Fruit fly (Drosophila melanogaster) whole organism, embryonic: ENCODE measurements around the gene CG15890.
A peak's percentile ranks its signal among the peaks of the same experiment; 100 is the strongest.

Experiments
- Adf1 ChIP-seq: fragments of 200-800 bp; sonication (Bioruptor generic); IDR thresholded peaks from 2 replicates; pipeline ENCODE4 v1.3.6; 2022; ENCODE audit warnings: missing biosample characterization, missing genetic modification characterization
- Awh ChIP-seq: fragments of 200-800 bp; sonication (Bioruptor generic); IDR thresholded peaks from 2 replicates; pipeline ENCODE4, ENCODE4 v1.3.6; 2022; ENCODE audit warnings: missing biosample characterization, missing genetic modification characterization
- Bgb ChIP-seq: fragments of 200-800 bp; sonication (Bioruptor generic); IDR thresholded peaks from 2 replicates; pipeline ENCODE4 v1.3.6; 2022; ENCODE audit warnings: missing biosample characterization, missing genetic modification characterization; ENCODE audit not compliant: partially characterized antibody
- CG10366 ChIP-seq: fragments of 200-800 bp; sonication (Bioruptor generic); IDR thresholded peaks from 2 replicates; pipeline ENCODE4 v1.3.6; 2022; ENCODE audit warnings: missing biosample characterization, missing genetic modification characterization
- CG10543 ChIP-seq: fragments of 200-800 bp; sonication (Bioruptor generic); optimal IDR thresholded peaks from 3 replicates; lab custom pipeline; 2017; ENCODE audit warnings: missing biosample characterization, mild to moderate bottlenecking, missing genetic modification characterization, moderate library complexity
- CG11504 ChIP-seq: fragments of 200-800 bp; sonication (Bioruptor generic); optimal IDR thresholded peaks from 3 replicates; lab custom pipeline; 2019; ENCODE audit warnings: missing biosample characterization, mild to moderate bottlenecking, missing genetic modification characterization, moderate library complexity
- CG1832 ChIP-seq: fragments of 200-800 bp; sonication (Bioruptor generic); optimal IDR thresholded peaks from 2 replicates; lab custom pipeline; 2017; ENCODE audit warnings: missing biosample characterization, mild to moderate bottlenecking, missing genetic modification characterization, inconsistent platforms
- CG18764 ChIP-seq: fragments of 200-800 bp; sonication (Bioruptor generic); optimal IDR thresholded peaks from 3 replicates; lab custom pipeline; 2016; ENCODE audit warnings: missing biosample characterization, missing genetic modification characterization
- CG2199 ChIP-seq: fragments of 200-800 bp; sonication (Bioruptor generic); IDR thresholded peaks from 3 replicates; pipeline ENCODE4 v1.3.6; 2022; ENCODE audit warnings: missing biosample characterization, missing genetic modification characterization
- CG31224 ChIP-seq: fragments of 200-800 bp; sonication (Bioruptor generic); IDR thresholded peaks from 2 replicates; pipeline ENCODE4 v1.3.6; 2022; ENCODE audit warnings: missing biosample characterization, missing genetic modification characterization
- CG32772 ChIP-seq: fragments of 200-800 bp; sonication (Bioruptor generic); IDR thresholded peaks from 2 replicates; pipeline ENCODE4 v1.3.6; 2022; ENCODE audit warnings: missing biosample characterization, missing genetic modification characterization
- CG33557 ChIP-seq: fragments of 200-800 bp; sonication (Bioruptor generic); optimal IDR thresholded peaks from 2 replicates; lab custom pipeline; 2019; ENCODE audit warnings: missing biosample characterization, mild to moderate bottlenecking, missing genetic modification characterization, moderate library complexity
- CG42726 ChIP-seq: fragments of 200-800 bp; sonication (Bioruptor generic); IDR thresholded peaks from 2 replicates; pipeline ENCODE4 v1.3.6; 2022; ENCODE audit warnings: missing biosample characterization, missing genetic modification characterization; ENCODE audit not compliant: partially characterized antibody
- CG8359 ChIP-seq: fragments of 200-800 bp; sonication (Bioruptor generic); optimal IDR thresholded peaks from 2 replicates; lab custom pipeline; 2017; ENCODE audit warnings: missing biosample characterization, mild to moderate bottlenecking, missing genetic modification characterization, borderline replicate concordance
- Dfd ChIP-seq, 2 experiments: fragments of >200 bp; optimal IDR thresholded peaks; 2 replicates each; lab custom pipeline; 2017; ENCODE audit warnings: missing biosample characterization in 2 of 2, missing genetic modification characterization in 2 of 2
- Doc2 ChIP-seq: fragments of 200-800 bp; sonication (Bioruptor generic); IDR thresholded peaks from 2 replicates; pipeline ENCODE4 v1.3.6; 2022; ENCODE audit warnings: missing biosample characterization, missing genetic modification characterization
- Drgx ChIP-seq: fragments of 200-800 bp; sonication (Bioruptor generic); IDR thresholded peaks from 2 replicates; pipeline ENCODE4 v1.3.6; 2022; ENCODE audit warnings: missing biosample characterization, missing genetic modification characterization
- H15 ChIP-seq: fragments of 200-800 bp; sonication (Bioruptor generic); IDR thresholded peaks from 3 replicates; pipeline ENCODE4 v1.3.6; 2022; ENCODE audit warnings: missing biosample characterization, missing genetic modification characterization
- HLH4C ChIP-seq: fragments of 200-800 bp; sonication (Bioruptor generic); IDR thresholded peaks from 3 replicates; pipeline ENCODE4 v1.3.6; 2022; ENCODE audit warnings: missing biosample characterization, missing genetic modification characterization; ENCODE audit not compliant: partially characterized antibody
- HLHmδ ChIP-seq: fragments of 200-800 bp; sonication (Bioruptor generic); optimal IDR thresholded peaks from 2 replicates; lab custom pipeline; 2018; ENCODE audit warnings: missing biosample characterization, mild to moderate bottlenecking, missing genetic modification characterization, moderate library complexity
- Jarid2 ChIP-seq: fragments of 200-800 bp; sonication (Bioruptor generic); optimal IDR thresholded peaks from 3 replicates; lab custom pipeline; 2017; ENCODE audit warnings: mild to moderate bottlenecking, missing biosample characterization, missing genetic modification reagents, missing genetic modification characterization
- NK7.1 ChIP-seq: fragments of 200-800 bp; sonication (Bioruptor generic); optimal IDR thresholded peaks from 3 replicates; lab custom pipeline; 2016; ENCODE audit warnings: missing biosample characterization, missing genetic modification characterization
- Nf-YC ChIP-seq: fragments of 200-800 bp; optimal IDR thresholded peaks from 3 replicates; lab custom pipeline; 2019; ENCODE audit warnings: missing biosample characterization, mild to moderate bottlenecking, missing genetic modification characterization, moderate library complexity
- Opbp ChIP-seq: fragments of 200-800 bp; sonication (Bioruptor generic); IDR thresholded peaks from 3 replicates; pipeline ENCODE4 v1.3.6; 2022; ENCODE audit warnings: missing biosample characterization, missing genetic modification characterization; ENCODE audit not compliant: partially characterized antibody
- Scr ChIP-seq: fragments of 200-800 bp; sonication (Bioruptor generic); IDR thresholded peaks from 2 replicates; pipeline ENCODE4 v1.3.6; 2022; ENCODE audit warnings: missing biosample characterization, missing genetic modification characterization; ENCODE audit not compliant: partially characterized antibody
- Side ChIP-seq: fragments of 200-800 bp; sonication (Bioruptor generic); optimal IDR thresholded peaks from 2 replicates; lab custom pipeline; 2016; ENCODE audit warnings: missing biosample characterization, missing genetic modification characterization
- Trl ChIP-seq, 3 experiments: fragments of >200 bp in 2 of 3; fragments of 200-800 bp in 1 of 3; sonication (Bioruptor generic) in 1 of 3; optimal IDR thresholded peaks; 2 replicates in 1 of 3; 3 replicates in 2 of 3; lab custom pipeline; 2016 to 2017; ENCODE audit warnings: missing biosample characterization in 1 of 3, missing genetic modification characterization in 1 of 3
- chm ChIP-seq: fragments of 200-800 bp; sonication (Bioruptor generic); IDR thresholded peaks from 2 replicates; pipeline ENCODE4 v1.3.6; 2022; ENCODE audit warnings: missing biosample characterization, missing genetic modification characterization
- ci ChIP-seq: fragments of 200-800 bp; sonication (Bioruptor generic); IDR thresholded peaks from 3 replicates; pipeline ENCODE4 v1.3.6; 2022; ENCODE audit warnings: missing biosample characterization, missing genetic modification characterization
- corto ChIP-seq: fragments of 200-800 bp; sonication (Bioruptor generic); optimal IDR thresholded peaks from 2 replicates; lab custom pipeline; 2016; ENCODE audit warnings: missing biosample characterization, mild to moderate bottlenecking, missing genetic modification characterization, moderate library complexity
- gem ChIP-seq: fragments of 200-800 bp; sonication (Bioruptor generic); optimal IDR thresholded peaks from 2 replicates; lab custom pipeline; 2019; ENCODE audit warnings: missing biosample characterization, mild to moderate bottlenecking, missing genetic modification characterization, moderate library complexity
- jing ChIP-seq: fragments of 200-800 bp; sonication (Bioruptor generic); optimal IDR thresholded peaks from 2 replicates; lab custom pipeline; 2018; ENCODE audit warnings: missing biosample characterization, mild to moderate bottlenecking, missing genetic modification characterization
- lbe ChIP-seq: fragments of 200-800 bp; sonication (Bioruptor generic); optimal IDR thresholded peaks from 2 replicates; lab custom pipeline; 2016; ENCODE audit warnings: missing biosample characterization, mild to moderate bottlenecking, missing genetic modification characterization
- oc ChIP-seq: fragments of 200-800 bp; sonication (Bioruptor generic); optimal IDR thresholded peaks from 2 replicates; lab custom pipeline; 2018; ENCODE audit warnings: missing biosample characterization, mild to moderate bottlenecking, missing genetic modification characterization, moderate library complexity
- pan ChIP-seq, 4 experiments: fragments of >200 bp in 3 of 4; fragments of 200-800 bp in 1 of 4; sonication (Bioruptor generic) in 1 of 4; optimal IDR thresholded peaks in 3 of 4; IDR thresholded peaks in 1 of 4; 2 replicates each; pipeline versions ENCODE4 v1.3.6 to Lab custom; 2017 to 2022; ENCODE audit warnings: missing biosample characterization in 2 of 4, missing genetic modification characterization in 2 of 4, mixed read lengths in 1 of 4
- pfk ChIP-seq: fragments of 200-800 bp; sonication (Bioruptor generic); optimal IDR thresholded peaks from 2 replicates; lab custom pipeline; 2018; ENCODE audit warnings: missing biosample characterization, mild to moderate bottlenecking, missing genetic modification characterization, moderate library complexity
- pum ChIP-seq: fragments of 200-800 bp; sonication (Bioruptor generic); optimal IDR thresholded peaks from 2 replicates; lab custom pipeline; 2016; ENCODE audit warnings: missing biosample characterization, missing genetic modification characterization
- sens ChIP-seq: fragments of 200-800 bp; sonication (Bioruptor generic); peaks from one replicate; lab custom pipeline; 2016; ENCODE audit warnings: missing biosample characterization, missing genetic modification characterization
- sna ChIP-seq: fragments of 200-800 bp; sonication (Bioruptor generic); IDR thresholded peaks from 2 replicates; pipeline ENCODE4 v1.3.6; 2022; ENCODE audit warnings: missing biosample characterization, missing genetic modification characterization; ENCODE audit not compliant: partially characterized antibody
- sqz ChIP-seq: fragments of 200-800 bp; sonication (Bioruptor generic); optimal IDR thresholded peaks from 3 replicates; lab custom pipeline; 2018; ENCODE audit warnings: missing biosample characterization, mild to moderate bottlenecking, missing genetic modification characterization
- unc-4 ChIP-seq: fragments of 200-800 bp; sonication (Bioruptor generic); IDR thresholded peaks from 2 replicates; pipeline ENCODE4 v1.3.6; 2022; ENCODE audit warnings: missing biosample characterization, missing genetic modification characterization; ENCODE audit not compliant: partially characterized antibody

The CG15890 gene

DNA sequence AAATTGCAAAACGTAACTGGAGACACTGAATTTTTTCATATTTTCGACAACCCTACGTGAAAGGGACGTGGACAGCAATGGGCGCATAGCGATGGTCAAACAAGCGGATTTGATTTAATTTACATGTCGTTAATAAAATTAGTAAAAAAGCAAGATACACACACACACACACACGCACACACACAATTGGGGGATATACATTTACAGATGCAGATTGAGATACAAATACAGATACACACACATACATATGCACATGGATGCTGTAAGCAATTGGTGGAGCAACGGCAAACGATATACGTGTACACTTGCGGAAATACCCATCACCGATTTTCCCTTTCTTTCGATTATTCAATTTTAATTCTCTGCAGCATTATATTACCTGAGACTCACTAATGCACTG lies 563 bp downstream of the CG15890 start (continued):
- 0 out of 2 replicates have a peak, but pooled peaks have one; percentile 18 for TF ChIP-seq Awh (GFP tag; lab: Robert Waterston, UW)
- TF ChIP-seq Dfd (GFP tag; optimal IDR thresholded peaks at IDR 0.05; lab: Kevin White, UChicago): no peak
- TF ChIP-seq, all 482 proteins: peak for 4

DNA sequence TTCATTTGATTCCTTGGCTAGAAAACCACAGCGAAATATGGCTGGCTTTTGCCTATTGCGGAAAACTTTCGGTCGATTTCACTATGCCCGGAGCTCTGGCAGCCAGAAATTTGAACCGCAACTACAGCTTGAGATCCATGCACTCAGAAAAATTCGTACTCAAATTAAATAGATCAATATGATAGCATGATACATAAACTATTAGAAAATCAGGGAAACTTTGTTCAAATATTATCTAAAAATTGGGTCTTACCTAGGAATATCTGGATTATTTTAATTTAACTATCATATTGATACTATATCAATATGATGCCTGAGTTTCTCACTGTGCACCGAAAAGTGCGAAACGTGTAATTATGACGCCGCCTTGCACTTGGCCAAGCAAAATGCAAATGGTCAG lies 14.4 kb downstream of the CG15890 start:
- TF ChIP-seq sens (GFP tag; lab: Kevin White, UChicago) (peak; percentile 49), Drgx (no peak)

DNA sequence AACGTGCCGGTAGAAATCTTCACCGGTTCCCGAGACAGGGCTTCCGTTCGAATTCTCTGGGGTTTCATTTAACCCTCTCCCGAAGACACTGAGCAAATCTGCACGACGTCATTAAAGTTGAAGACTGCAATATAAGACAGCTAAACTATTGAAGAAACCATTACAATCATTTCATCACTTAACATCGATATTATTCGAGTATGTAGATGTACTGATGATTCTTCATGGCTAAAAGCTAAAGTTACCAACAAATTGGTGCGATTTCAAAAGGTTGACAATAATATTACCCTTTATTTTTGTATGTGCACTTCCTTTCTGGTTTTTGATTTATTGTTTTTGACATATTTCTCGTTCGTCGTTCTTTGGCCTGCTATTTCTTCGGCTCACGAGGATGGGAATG lies 15.1 kb downstream of the CG15890 start:
- TF ChIP-seq CG2199 (GFP tag; lab: Robert Waterston, UW) (0 out of 3 replicates have a peak, but pooled peaks have one; percentile 21), oc (tag; lab: Kevin White, UChicago) (no peak), CG18764 (no peak), ci (no peak), H15 (no peak), corto (GFP tag; lab: Kevin White, UChicago) (peak; percentile 22), Doc2 (GFP tag; lab: Robert Waterston, UW) (no peak), NK7.1 (GFP tag; lab: Kevin White, UChicago) (no peak), lbe (peak; percentile 22), unc-4 (GFP tag; lab: Robert Waterston, UW) (no peak)

DNA sequence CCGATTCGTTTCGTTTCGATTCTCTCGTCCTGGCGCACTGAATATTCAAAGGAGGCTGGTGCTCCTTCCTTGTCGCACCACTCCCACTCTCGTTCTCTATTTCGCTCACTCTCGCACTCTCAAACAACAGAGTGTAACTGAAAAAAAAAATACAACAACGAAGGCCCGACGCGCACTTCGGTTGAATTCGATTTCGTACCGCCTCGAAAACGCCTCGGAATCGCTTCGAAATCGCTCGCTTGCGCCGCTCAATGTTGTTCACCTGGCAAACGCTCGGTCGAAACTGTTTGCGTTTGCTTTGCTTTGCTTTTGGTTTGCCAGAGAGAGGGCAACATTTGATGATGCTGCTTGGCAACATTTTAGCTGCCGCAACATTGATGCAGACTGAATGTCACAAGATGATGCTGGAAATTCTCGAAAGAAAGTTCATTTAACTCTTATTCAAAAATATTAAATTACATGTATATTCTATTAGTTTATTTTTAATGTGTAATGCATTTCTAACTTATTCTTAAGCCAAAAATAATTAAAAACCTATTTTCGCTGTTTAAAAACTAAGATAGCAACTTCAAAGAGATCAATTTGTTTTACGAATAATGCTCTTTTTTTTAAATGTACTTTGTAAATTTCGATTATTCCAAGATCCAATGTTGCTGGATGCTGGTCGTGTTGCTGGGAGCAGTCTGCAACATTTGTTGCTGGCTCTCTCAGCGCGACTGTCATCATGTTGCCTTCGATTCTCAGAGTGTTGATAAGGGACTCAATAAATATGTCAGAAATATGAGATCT lies 16.3 kb downstream of the CG15890 start, which contains the start of gene NetB:
Gene NetB, minus strand, starts transcription at position 291 of the 789 bp plus-strand sequence.
- peak; percentile 29 for TF ChIP-seq Scr
- TF ChIP-seq CG10366 (GFP tag; lab: Robert Waterston, UW): 0 out of 2 replicates have a peak, but pooled peaks have one; percentile 9
- TF ChIP-seq sna (GFP tag; lab: Robert Waterston, UW): no peak
- TF ChIP-seq Nf-YC: peak; percentile 18
- TF ChIP-seq CG33557 (GFP tag; lab: Kevin White, UChicago): no peak
- TF ChIP-seq Side (GFP tag; lab: Kevin White, UChicago): peak; percentile 28
- no peak for TF ChIP-seq CG31224 (GFP tag; lab: Robert Waterston, UW)
- peak; percentile 19; the same call in 1 of the 2 replicates for TF ChIP-seq chm (GFP tag; lab: Robert Waterston, UW)
- TF ChIP-seq pum (GFP tag; lab: Kevin White, UChicago): no peak
- TF ChIP-seq jing (GFP tag; lab: Kevin White, UChicago): peak; percentile 42
- TF ChIP-seq HLH4C: 0 out of 3 replicates have a peak, but pooled peaks have one; percentile 27
- TF ChIP-seq CG32772 (GFP tag; lab: Robert Waterston, UW): peak; percentile 46
- no peak for TF ChIP-seq Adf1
- peak; percentile 81 for TF ChIP-seq sqz (GFP tag; lab: Kevin White, UChicago)
- TF ChIP-seq ci: peak; percentile 75
- peak; percentile 28 for TF ChIP-seq CG10543 (GFP tag; lab: Kevin White, UChicago)
- TF ChIP-seq Bgb (GFP tag; lab: Robert Waterston, UW): 0 out of 2 replicates have a peak, but pooled peaks have one; percentile 19
- peak; percentile 25 for TF ChIP-seq pfk (GFP tag; lab: Kevin White, UChicago)
- TF ChIP-seq CG1832: peak; percentile 56
- peak; percentile 98 for TF ChIP-seq CG8359
- TF ChIP-seq gem (tag; lab: Kevin White, UChicago): peak; percentile 1
- TF ChIP-seq HLHmδ: peak; percentile 9
- peak; percentile 100 for TF ChIP-seq CG11504 (tag; lab: Kevin White, UChicago)
- no peak for TF ChIP-seq pan (optimal IDR thresholded peaks at IDR 0.05; lab: Kevin White, UChicago)
- peak in 1 of 2 experiments; percentile 14 for TF ChIP-seq pan (GFP tag; optimal IDR thresholded peaks at IDR 0.05 in 1 of 2, IDR thresholded peaks at IDR 0.05 in 1 of 2)
- TF ChIP-seq Opbp (GFP tag; lab: Robert Waterston, UW): 0 out of 3 replicates have a peak, but pooled peaks have one; percentile 23
- TF ChIP-seq Jarid2 (GFP tag; lab: Kevin White, UChicago): peak; percentile 98
- peak; percentile 36 to 37 for TF ChIP-seq Trl (optimal IDR thresholded peaks at IDR 0.05; lab: Kevin White, UChicago)
- peak; percentile 25 for TF ChIP-seq Trl (GFP tag; optimal IDR thresholded peaks at IDR 0.05; lab: Kevin White, UChicago)
- peak; percentile 35; the same call in 1 of the 2 replicates for TF ChIP-seq CG42726
